Fruit fly (Drosophila melanogaster) whole organism, embryonic: Measurements from ENCODE around the gene Lsp1alpha.
A peak's percentile ranks its signal among the peaks of the same experiment; 100 is the strongest.

ENCODE experiments used
- Adf1 ChIP-seq: fragments of 200-800 bp; sonication (Bioruptor generic); IDR thresholded peaks from 2 replicates; pipeline ENCODE4 v1.3.6; 2022; ENCODE audit warnings: missing biosample characterization, missing genetic modification characterization
- Bdp1 ChIP-seq: fragments of 200-800 bp; sonication (Bioruptor generic); optimal IDR thresholded peaks from 3 replicates; lab custom pipeline; 2016; ENCODE audit warnings: missing biosample characterization, missing genetic modification characterization
- CG11560 ChIP-seq: fragments of 200-800 bp; sonication (Bioruptor generic); IDR thresholded peaks from 3 replicates; pipeline ENCODE4 v1.3.6; 2022; ENCODE audit warnings: missing biosample characterization, missing genetic modification characterization
- CG11695 ChIP-seq: fragments of 200-800 bp; sonication (Bioruptor generic); IDR thresholded peaks from 3 replicates; pipeline ENCODE4 v1.3.6; 2022; ENCODE audit warnings: missing biosample characterization, missing genetic modification characterization
- CG12071 ChIP-seq: fragments of 200-800 bp; sonication (Bioruptor generic); optimal IDR thresholded peaks from 3 replicates; lab custom pipeline; 2018; ENCODE audit warnings: missing biosample characterization, mild to moderate bottlenecking, missing genetic modification characterization
- CG12659 ChIP-seq: fragments of 200-800 bp; sonication (Bioruptor generic); optimal IDR thresholded peaks from 3 replicates; lab custom pipeline; 2017; ENCODE audit warnings: mild to moderate bottlenecking, missing biosample characterization, missing genetic modification reagents, missing genetic modification characterization
- CG12744 ChIP-seq: fragments of 200-800 bp; sonication (Bioruptor generic); optimal IDR thresholded peaks from 2 replicates; lab custom pipeline; 2016; ENCODE audit warnings: missing biosample characterization, missing genetic modification characterization
- CG14441 ChIP-seq: fragments of 200-800 bp; sonication (Bioruptor generic); IDR thresholded peaks from 2 replicates; pipeline ENCODE4 v1.3.6; 2022; ENCODE audit warnings: missing biosample characterization, missing genetic modification characterization
- CG16863 ChIP-seq: fragments of 200-800 bp; sonication (Bioruptor generic); optimal IDR thresholded peaks from 3 replicates; lab custom pipeline; 2016; ENCODE audit warnings: missing biosample characterization, missing genetic modification characterization
- CG17612 ChIP-seq: fragments of 200-800 bp; sonication (Bioruptor generic); IDR thresholded peaks from 2 replicates; pipeline ENCODE4 v1.3.6; 2022; ENCODE audit warnings: missing biosample characterization, missing genetic modification characterization
- CG2116 ChIP-seq: fragments of 200-800 bp; sonication (Bioruptor generic); optimal IDR thresholded peaks from 3 replicates; lab custom pipeline; 2018; ENCODE audit warnings: missing biosample characterization, mild to moderate bottlenecking, missing genetic modification characterization
- CG2712 ChIP-seq: fragments of 200-800 bp; optimal IDR thresholded peaks from 3 replicates; lab custom pipeline; 2019; ENCODE audit warnings: missing biosample characterization, mild to moderate bottlenecking, missing genetic modification characterization, moderate library complexity
- CG31365 ChIP-seq: fragments of 200-800 bp; sonication (Bioruptor generic); optimal IDR thresholded peaks from 2 replicates; lab custom pipeline; 2018; ENCODE audit warnings: missing biosample characterization, mild to moderate bottlenecking, missing genetic modification characterization
- CG43689 ChIP-seq: fragments of 200-800 bp; sonication (Bioruptor generic); IDR thresholded peaks from 2 replicates; pipeline ENCODE4 v1.3.6; 2022; ENCODE audit warnings: missing biosample characterization, missing genetic modification characterization
- CG5245 ChIP-seq: fragments of 200-800 bp; sonication (Bioruptor generic); optimal IDR thresholded peaks from 3 replicates; lab custom pipeline; 2016; ENCODE audit warnings: missing biosample characterization, missing genetic modification characterization
- CG7357 ChIP-seq: fragments of 200-800 bp; sonication (Bioruptor generic); IDR thresholded peaks from 3 replicates; pipeline ENCODE4 v1.3.6; 2022; ENCODE audit warnings: missing biosample characterization, missing genetic modification characterization
- CG7928 ChIP-seq: fragments of 200-800 bp; sonication (Bioruptor generic); optimal IDR thresholded peaks from 2 replicates; lab custom pipeline; 2017; ENCODE audit warnings: missing biosample characterization, mild to moderate bottlenecking, missing genetic modification characterization
- CG9932 ChIP-seq: fragments of 200-800 bp; sonication (Bioruptor generic); IDR thresholded peaks from 2 replicates; pipeline ENCODE4 v1.3.6; 2022; ENCODE audit warnings: missing biosample characterization, missing genetic modification characterization
- CTCF ChIP-seq: fragments of 200-800 bp; sonication (Bioruptor generic); optimal IDR thresholded peaks from 2 replicates; lab custom pipeline; 2017; ENCODE audit warnings: missing biosample characterization, mild to moderate bottlenecking, missing genetic modification characterization, moderate library complexity
- CoRest ChIP-seq: fragments of 200-800 bp; sonication (Bioruptor generic); optimal IDR thresholded peaks from 3 replicates; lab custom pipeline; 2018; ENCODE audit warnings: missing biosample characterization, mild to moderate bottlenecking, missing genetic modification characterization, moderate library complexity
- D19A ChIP-seq: fragments of 200-800 bp; optimal IDR thresholded peaks from 3 replicates; lab custom pipeline; 2019; ENCODE audit warnings: missing biosample characterization, mild to moderate bottlenecking, missing genetic modification characterization, moderate library complexity
- D19B ChIP-seq: fragments of 200-800 bp; sonication (Bioruptor generic); optimal IDR thresholded peaks from 2 replicates; lab custom pipeline; 2017; ENCODE audit warnings: missing biosample characterization, mild to moderate bottlenecking, missing genetic modification characterization
- Dad ChIP-seq: fragments of 200-800 bp; sonication (Bioruptor generic); optimal IDR thresholded peaks from 3 replicates; lab custom pipeline; 2016; ENCODE audit warnings: missing biosample characterization, missing genetic modification characterization
- E2f2 ChIP-seq: fragments of 200-800 bp; sonication (Bioruptor generic); IDR thresholded peaks from 2 replicates; pipeline ENCODE4 v1.3.6; 2022; ENCODE audit warnings: missing biosample characterization, missing genetic modification characterization
- ERR ChIP-seq: fragments of 200-800 bp; sonication (Bioruptor generic); optimal IDR thresholded peaks from 2 replicates; lab custom pipeline; 2016; ENCODE audit warnings: missing biosample characterization, missing genetic modification characterization
- Hmr ChIP-seq: fragments of 200-800 bp; sonication (Bioruptor generic); optimal IDR thresholded peaks from 3 replicates; lab custom pipeline; 2017; ENCODE audit warnings: mild to moderate bottlenecking, missing biosample characterization, missing genetic modification reagents, missing genetic modification characterization
- Hmx ChIP-seq: fragments of 200-800 bp; sonication (Bioruptor generic); optimal IDR thresholded peaks from 2 replicates; lab custom pipeline; 2016; ENCODE audit warnings: missing biosample characterization, missing genetic modification characterization
- Mrtf ChIP-seq: fragments of 200-800 bp; sonication (Bioruptor generic); IDR thresholded peaks from 3 replicates; pipeline ENCODE4 v1.3.6; 2022; ENCODE audit warnings: missing biosample characterization, missing genetic modification characterization
- Optix ChIP-seq: fragments of 200-800 bp; sonication (Bioruptor generic); IDR thresholded peaks from 3 replicates; pipeline ENCODE4 v1.3.6; 2022; ENCODE audit warnings: missing biosample characterization, missing genetic modification characterization
- Sox102F ChIP-seq: fragments of 200-800 bp; sonication (Bioruptor generic); optimal IDR thresholded peaks from 2 replicates; lab custom pipeline; 2018; ENCODE audit warnings: missing biosample characterization, mild to moderate bottlenecking, missing genetic modification characterization, moderate library complexity
- Sry-β ChIP-seq: fragments of 200-800 bp; sonication (Bioruptor generic); optimal IDR thresholded peaks from 2 replicates; lab custom pipeline; 2018; ENCODE audit warnings: missing biosample characterization, mild to moderate bottlenecking, missing genetic modification characterization, moderate library complexity
- Taf1 ChIP-seq: fragments of 200-800 bp; sonication (Bioruptor generic); IDR thresholded peaks from 2 replicates; pipeline ENCODE4 v1.3.6; 2022; ENCODE audit warnings: missing biosample characterization, missing genetic modification characterization
- bbx ChIP-seq: fragments of 200-800 bp; sonication (Bioruptor generic); IDR thresholded peaks from 2 replicates; pipeline ENCODE4 v1.3.6; 2022; ENCODE audit warnings: missing biosample characterization, missing genetic modification characterization; ENCODE audit not compliant: partially characterized antibody
- bowl ChIP-seq: fragments of 200-800 bp; sonication (Bioruptor generic); IDR thresholded peaks from 2 replicates; pipeline ENCODE4 v1.3.6; 2022; ENCODE audit warnings: missing biosample characterization, missing genetic modification characterization
- btn ChIP-seq: fragments of 200-800 bp; sonication (Bioruptor generic); optimal IDR thresholded peaks from 2 replicates; lab custom pipeline; 2016; ENCODE audit warnings: missing biosample characterization, missing genetic modification characterization
- cad ChIP-seq: fragments of >200 bp; optimal IDR thresholded peaks from 2 replicates; lab custom pipeline; 2017; ENCODE audit warnings: missing biosample characterization, missing genetic modification characterization
- dati ChIP-seq: fragments of 200-800 bp; sonication (Bioruptor generic); IDR thresholded peaks from 2 replicates; pipeline ENCODE4 v1.3.6; 2022; ENCODE audit warnings: missing biosample characterization, missing genetic modification characterization
- fru ChIP-seq: fragments of >200 bp; optimal IDR thresholded peaks from 2 replicates; lab custom pipeline; 2017
- gcm ChIP-seq: fragments of 200-800 bp; sonication (Bioruptor generic); optimal IDR thresholded peaks from 2 replicates; lab custom pipeline; 2019; ENCODE audit warnings: missing biosample characterization, mild to moderate bottlenecking, missing genetic modification characterization, moderate library complexity
- gsb ChIP-seq: fragments of 200-800 bp; sonication (Bioruptor generic); IDR thresholded peaks from 2 replicates; pipeline ENCODE4 v1.3.6; 2022; ENCODE audit warnings: missing biosample characterization, missing genetic modification characterization
- h ChIP-seq: fragments of >200 bp; optimal IDR thresholded peaks from 2 replicates; lab custom pipeline; 2017
- inv ChIP-seq: fragments of 200-800 bp; sonication (Bioruptor generic); IDR thresholded peaks from 2 replicates; pipeline ENCODE4 v1.3.6; 2022; ENCODE audit warnings: missing biosample characterization, missing genetic modification characterization; ENCODE audit not compliant: partially characterized antibody
- odd ChIP-seq: fragments of 200-800 bp; sonication (Bioruptor generic); optimal IDR thresholded peaks from 2 replicates; lab custom pipeline; 2017; ENCODE audit warnings: missing biosample characterization, mild to moderate bottlenecking, missing genetic modification characterization
- org-1 ChIP-seq: fragments of 200-800 bp; sonication (Bioruptor generic); optimal IDR thresholded peaks from 2 replicates; lab custom pipeline; 2017; ENCODE audit warnings: missing biosample characterization, missing genetic modification characterization
- otp ChIP-seq: fragments of 200-800 bp; sonication (Bioruptor generic); IDR thresholded peaks from 3 replicates; pipeline ENCODE4, ENCODE4 v1.3.6; 2022; ENCODE audit warnings: missing biosample characterization, missing genetic modification characterization
- pan ChIP-seq, 4 experiments: fragments of >200 bp in 3 of 4; fragments of 200-800 bp in 1 of 4; sonication (Bioruptor generic) in 1 of 4; optimal IDR thresholded peaks in 3 of 4; IDR thresholded peaks in 1 of 4; 2 replicates each; pipeline versions ENCODE4 v1.3.6 to Lab custom; 2017 to 2022; ENCODE audit warnings: missing biosample characterization in 2 of 4, missing genetic modification characterization in 2 of 4, mixed read lengths in 1 of 4
- phol ChIP-seq: fragments of 200-800 bp; sonication (Bioruptor generic); optimal IDR thresholded peaks from 3 replicates; lab custom pipeline; 2018; ENCODE audit warnings: missing biosample characterization, mild to moderate bottlenecking, missing genetic modification characterization, moderate library complexity
- pros ChIP-seq: fragments of 200-800 bp; sonication (Bioruptor generic); optimal IDR thresholded peaks from 3 replicates; lab custom pipeline; 2019; ENCODE audit warnings: missing biosample characterization, mild to moderate bottlenecking, missing genetic modification characterization, moderate library complexity
- pum ChIP-seq: fragments of 200-800 bp; sonication (Bioruptor generic); optimal IDR thresholded peaks from 2 replicates; lab custom pipeline; 2016; ENCODE audit warnings: missing biosample characterization, missing genetic modification characterization
- salm ChIP-seq: fragments of 200-800 bp; sonication (Bioruptor generic); optimal IDR thresholded peaks from 2 replicates; lab custom pipeline; 2018; ENCODE audit warnings: missing biosample characterization, mild to moderate bottlenecking, missing genetic modification characterization
- sisA ChIP-seq: fragments of 200-800 bp; sonication (Bioruptor generic); IDR thresholded peaks from 2 replicates; pipeline ENCODE4 v1.3.6; 2022; ENCODE audit warnings: missing biosample characterization, missing genetic modification characterization
- tio ChIP-seq: fragments of 200-800 bp; sonication (Bioruptor generic); optimal IDR thresholded peaks from 2 replicates; lab custom pipeline; 2017; ENCODE audit warnings: missing biosample characterization, missing genetic modification characterization, inconsistent platforms
- zen ChIP-seq: fragments of 200-800 bp; sonication (Bioruptor generic); optimal IDR thresholded peaks from 3 replicates; lab custom pipeline; 2018; ENCODE audit warnings: missing biosample characterization, mild to moderate bottlenecking, missing genetic modification characterization, moderate library complexity

Gene Lsp1alpha

DNA sequence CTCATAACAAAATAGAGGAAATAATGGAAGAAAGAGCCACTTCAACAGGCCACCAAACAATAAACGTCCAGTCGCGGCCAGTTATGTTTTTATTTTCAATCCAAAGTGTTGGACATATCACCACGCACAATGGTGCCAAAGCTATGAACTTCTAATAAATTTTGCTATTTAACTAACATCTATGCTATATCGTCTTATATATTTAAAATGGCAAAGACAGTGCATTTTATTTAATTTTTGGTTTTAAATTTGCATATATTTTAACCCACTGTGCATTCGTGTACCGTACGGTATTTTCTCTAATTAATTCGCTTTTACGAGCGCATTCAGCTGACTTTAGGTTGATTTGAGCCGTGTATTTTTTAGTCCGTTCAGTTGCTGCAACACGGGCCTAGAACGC, 35.7 kb upstream of the Lsp1alpha start, which contains the start of gene CG15927 (continued):
- peak; percentile 48 for TF ChIP-seq tio (GFP tag; lab: Kevin White, UChicago)
- TF ChIP-seq CG14441 (GFP tag; lab: Robert Waterston, UW) = no peak
- TF ChIP-seq CG2116 = no peak
- no peak for TF ChIP-seq pan (optimal IDR thresholded peaks at IDR 0.05; lab: Kevin White, UChicago)
- TF ChIP-seq pan (GFP tag; optimal IDR thresholded peaks at IDR 0.05 in 1 of 2, IDR thresholded peaks at IDR 0.05 in 1 of 2) = no peak
- 0 out of 2 replicates have a peak, but pooled peaks have one; percentile 16 for TF ChIP-seq bowl (GFP tag; lab: Robert Waterston, UW)
- peak; percentile 23 for TF ChIP-seq CG12071 (GFP tag; lab: Kevin White, UChicago)
- TF ChIP-seq CG5245 (GFP tag; lab: Kevin White, UChicago) = peak; percentile 22
- peak; percentile 81 for TF ChIP-seq sisA
- no peak for TF ChIP-seq Bdp1 (GFP tag; lab: Kevin White, UChicago)
- TF ChIP-seq CG43689 (GFP tag; lab: Robert Waterston, UW) = no peak
- no peak for TF ChIP-seq pum
- peak; percentile 37 for TF ChIP-seq CoRest
- TF ChIP-seq otp (GFP tag; lab: Robert Waterston, UW) = 0 out of 3 replicates have a peak, but pooled peaks have one; percentile 33
- no peak for TF ChIP-seq Optix (GFP tag; lab: Robert Waterston, UW)
- TF ChIP-seq bbx (GFP tag; lab: Robert Waterston, UW) = no peak
- TF ChIP-seq CG9932 = 0 out of 2 replicates have a peak, but pooled peaks have one; percentile 28
- TF ChIP-seq fru (lab: Kevin White, UChicago) = no peak
- TF ChIP-seq Mrtf (GFP tag; lab: Robert Waterston, UW) = no peak
- TF ChIP-seq gsb (GFP tag; lab: Robert Waterston, UW) = no peak
- no peak for TF ChIP-seq Taf1
- TF ChIP-seq zen = peak; percentile 37
- TF ChIP-seq org-1 (GFP tag; lab: Kevin White, UChicago) = peak; percentile 35
- TF ChIP-seq D19B (GFP tag; lab: Kevin White, UChicago) = no peak
- peak; percentile 14 for TF ChIP-seq ERR
- no peak for TF ChIP-seq CG31365 (tag; lab: Kevin White, UChicago)
- no peak for TF ChIP-seq pros (GFP tag; lab: Kevin White, UChicago)
- TF ChIP-seq phol (tag; lab: Kevin White, UChicago) = peak; percentile 69
- TF ChIP-seq gcm (GFP tag; lab: Kevin White, UChicago) = peak; percentile 27
- TF ChIP-seq CG7928 (GFP tag; lab: Kevin White, UChicago) = no peak
- no peak for TF ChIP-seq dati
- TF ChIP-seq btn (GFP tag; lab: Kevin White, UChicago) = no peak
- peak; percentile 36 for TF ChIP-seq CG16863 (GFP tag; lab: Kevin White, UChicago)
- peak; percentile 41 for TF ChIP-seq CTCF (GFP tag; lab: Kevin White, UChicago)
- TF ChIP-seq Dad = no peak
- TF ChIP-seq CG11560 (tag; lab: Robert Waterston, UW) = no peak
- TF ChIP-seq CG12659 = peak; percentile 4
- peak; percentile 39 for TF ChIP-seq D19A
- no peak for TF ChIP-seq CG11695 (GFP tag; lab: Robert Waterston, UW)
- no peak for TF ChIP-seq h (lab: Kevin White, UChicago)
- TF ChIP-seq Adf1 (GFP tag; lab: Robert Waterston, UW) = no peak
- TF ChIP-seq inv (GFP tag; lab: Robert Waterston, UW) = no peak
- peak; percentile 8 for TF ChIP-seq salm (tag; lab: Kevin White, UChicago)
- peak; percentile 43; the same call in 1 of the 2 replicates for TF ChIP-seq E2f2
- no peak for TF ChIP-seq CG7357 (GFP tag; lab: Robert Waterston, UW)
- TF ChIP-seq Hmr (GFP tag; lab: Kevin White, UChicago) = no peak
- TF ChIP-seq odd = no peak
- TF ChIP-seq Sry-β (GFP tag; lab: Kevin White, UChicago) = no peak
- no peak for TF ChIP-seq CG12744
- TF ChIP-seq CG17612 (GFP tag; lab: Robert Waterston, UW) = no peak
- TF ChIP-seq CG2712 (tag; lab: Kevin White, UChicago) = no peak
- TF ChIP-seq cad (GFP tag; lab: Kevin White, UChicago) = no peak
- no peak for TF ChIP-seq Hmx
- peak; percentile 83 for TF ChIP-seq Sox102F (GFP tag; lab: Kevin White, UChicago)
